Worm (Caenorhabditis elegans) whole organism, L4/young adult: ENCODE measurements around the gene myrf-1.

ENCODE experiments used
- W03F9.2 ChIP-seq: fragments of 150-350 bp; optimal IDR thresholded peaks from 2 replicates; lab custom pipeline; 2014; ENCODE audit warnings: missing biosample characterization, missing genetic modification characterization
- dao-5 ChIP-seq: sonication (generic microtip); optimal IDR thresholded peaks from 2 replicates; lab custom pipeline; 2016; ENCODE audit warnings: missing genotype, missing genetic modification characterization, moderate library complexity, missing compliant biosample characterization

- TF ChIP-seq W03F9.2 (tag; lab: Kevin White, UChicago): no peak
- no peak for TF ChIP-seq dao-5
These were observed 44.4 kb upstream of the myrf-1 start for ce11 chrII:10546784-10547087.
